Worm (Caenorhabditis elegans): ENCODE data around the gene ceh-58.
A peak's percentile ranks its signal among the peaks of the same experiment; 100 is the strongest.

ceh-58 gene

DNA sequence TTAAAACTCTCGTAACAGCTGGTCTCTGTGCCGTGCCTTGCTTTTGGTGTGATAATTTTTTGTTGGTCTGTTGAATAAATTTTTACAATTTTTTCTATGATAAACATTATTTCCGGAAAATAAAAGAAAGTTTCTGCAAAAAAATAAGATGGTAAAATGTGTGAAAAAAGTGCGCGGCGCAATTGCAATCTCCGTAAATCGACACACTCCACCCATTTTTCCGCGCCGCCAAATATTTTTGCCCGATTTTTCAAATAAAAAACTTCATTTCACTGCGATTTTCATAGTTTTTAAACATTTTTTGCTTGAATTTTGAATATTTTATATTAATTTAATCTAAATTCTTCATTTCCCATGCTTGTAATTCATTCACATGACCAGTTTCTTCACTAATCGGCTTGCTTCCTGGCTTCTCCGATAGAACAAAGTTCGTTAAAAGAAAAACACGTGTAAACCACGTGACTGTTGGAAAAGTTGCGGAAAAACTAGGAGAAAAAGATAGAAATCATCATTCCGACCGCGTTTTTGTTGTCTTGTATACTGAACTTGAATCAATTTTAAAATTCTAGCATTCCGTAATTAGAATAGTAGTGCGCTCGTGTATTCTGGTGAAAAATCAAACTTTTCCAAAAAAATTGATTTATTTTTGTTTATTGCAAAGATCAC, 18.8 kb upstream of the ceh-58 start (continued):
- TF ChIP-seq hsf-1 (GFP tag; IDR thresholded peaks at IDR 0.05) (no peak), F10E7.11 (tag; optimal IDR thresholded peaks at IDR 0.05) (no peak), ztf-25 (GFP tag; IDR thresholded peaks at IDR 0.05) (no peak), F33H1.4 (GFP tag; IDR thresholded peaks at IDR 0.05) (peak; percentile 51), F37B4.10 (GFP tag; IDR thresholded peaks at IDR 0.05) (no peak), cebp-1 (GFP tag; IDR thresholded peaks at IDR 0.05) (no peak), cebp-1 (tag; optimal IDR thresholded peaks at IDR 0.05) (peak; percentile 68), D2030.7 (GFP tag; IDR thresholded peaks at IDR 0.05) (peak; percentile 56), ama-1 (optimal IDR thresholded peaks at IDR 0.05) (peak; percentile 44), ama-1 (GFP tag; optimal IDR thresholded peaks at IDR 0.05) (peak in 1 of 2 experiments; percentile 16), dpl-1 (GFP tag; optimal IDR thresholded peaks at IDR 0.05) (peak; percentile 22), repo-1 (tag; optimal IDR thresholded peaks at IDR 0.05) (peak; percentile 56), hrde-1 (tag; optimal IDR thresholded peaks at IDR 0.05; ENCODE audit: borderline replicate concordance) (no peak), B0261.1 (tag; optimal IDR thresholded peaks at IDR 0.05) (no peak), ceh-91 (GFP tag; IDR thresholded peaks at IDR 0.05) (no peak), lsy-27 (tag; optimal IDR thresholded peaks at IDR 0.05; ENCODE audit: borderline replicate concordance, insufficient read depth) (no peak), snpc-3.4 (tag; optimal IDR thresholded peaks at IDR 0.05) (peak; percentile 36), attf-5 (GFP tag; optimal IDR thresholded peaks at IDR 0.05) (peak; percentile 82), F39B2.1 (GFP tag; IDR thresholded peaks at IDR 0.05) (no peak), lin-54 (GFP tag; optimal IDR thresholded peaks at IDR 0.05) (peak; percentile 62), unc-130 (GFP tag; optimal IDR thresholded peaks at IDR 0.05) (no peak), bed-2 (GFP tag; IDR thresholded peaks at IDR 0.05) (no peak), egl-18 (GFP tag; IDR thresholded peaks at IDR 0.05) (no peak), ceh-100 (GFP tag; IDR thresholded peaks at IDR 0.05) (peak; percentile 74), zfh-2 (GFP tag; conservative IDR thresholded peaks at IDR 0.05) (no peak), F22D6.2 (tag; optimal IDR thresholded peaks at IDR 0.05) (no peak)

DNA sequence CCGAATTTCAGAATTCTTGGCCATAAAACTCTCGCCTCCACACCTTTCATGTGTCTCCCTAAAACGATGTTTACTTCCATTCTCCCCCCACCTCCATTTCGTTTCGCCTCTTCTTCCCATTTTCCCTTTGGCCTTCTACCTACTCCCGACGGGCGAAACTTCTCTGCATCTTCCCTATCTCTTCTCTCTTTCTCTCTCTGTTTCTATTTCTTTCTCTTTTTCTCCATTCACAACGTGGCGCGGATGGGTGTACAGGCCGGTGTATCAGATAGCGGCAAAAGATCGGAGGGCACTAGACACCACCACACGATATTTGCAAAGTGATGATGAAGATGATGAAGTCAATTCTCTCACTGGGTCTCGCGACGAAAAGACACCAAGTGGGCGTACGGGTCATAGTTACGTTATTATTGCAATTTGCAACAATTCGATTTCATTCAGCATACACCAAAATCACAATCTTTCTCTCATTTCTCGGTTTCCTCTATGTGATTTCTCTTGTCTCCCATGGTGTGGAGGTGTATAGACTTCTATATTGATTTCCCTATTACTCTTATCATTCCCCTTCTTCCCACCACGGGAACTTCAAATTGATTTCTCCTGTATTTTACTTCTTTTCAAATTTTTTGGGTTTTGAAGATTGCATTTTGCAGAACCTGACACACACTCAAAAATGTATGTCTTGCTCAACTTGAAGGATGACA, 15.4 kb upstream of the ceh-58 start, which contains the start of gene ztf-27:
ztf-27 (plus strand) TSS at position 654 of the 704 bp plus-strand sequence.
- TF ChIP-seq zfh-2 (GFP tag; conservative IDR thresholded peaks at IDR 0.05) (peak; percentile 54; the same call in 1 of the 2 replicates), ztf-18 (tag; optimal IDR thresholded peaks at IDR 0.05) (no peak), nhr-80 (tag; optimal IDR thresholded peaks at IDR 0.05) (peak; percentile 32), cebp-1 (GFP tag; IDR thresholded peaks at IDR 0.05) (no peak), cebp-1 (tag; optimal IDR thresholded peaks at IDR 0.05) (peak; percentile 25), F57A8.1 (GFP tag; optimal IDR thresholded peaks at IDR 0.05) (no peak), hsf-1 (GFP tag; IDR thresholded peaks at IDR 0.05) (no peak)

DNA sequence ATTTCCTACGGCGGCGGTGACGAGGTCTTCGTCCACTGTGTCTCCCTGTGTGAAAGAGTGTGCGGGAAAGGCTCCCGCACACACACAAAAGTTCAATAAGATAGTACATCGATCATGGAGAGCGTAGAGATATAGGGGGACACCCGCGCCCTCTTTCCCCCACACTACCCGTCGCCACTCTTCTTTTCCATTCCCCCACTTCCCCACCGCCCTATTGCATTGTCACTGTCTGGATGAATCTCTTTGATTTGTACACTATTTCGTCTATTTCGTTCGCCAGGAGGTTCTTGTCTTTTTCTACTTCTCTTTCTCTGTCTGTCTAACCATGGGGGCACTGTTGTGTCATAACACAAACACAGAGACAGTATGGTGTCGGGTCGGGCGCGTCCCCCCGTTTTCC, 12.8 kb upstream of the ceh-58 start:
- TF ChIP-seq madf-6 (GFP tag; IDR thresholded peaks at IDR 0.05) (no peak), ekl-4 (GFP tag; IDR thresholded peaks at IDR 0.05) (no peak), lag-1 (GFP tag; IDR thresholded peaks at IDR 0.05) (no peak), nfya-1 (tag; optimal IDR thresholded peaks at IDR 0.05; ENCODE audit: borderline replicate concordance, insufficient read depth) (no peak), die-1 (tag; optimal IDR thresholded peaks at IDR 0.05) (no peak), aptf-3 (GFP tag; IDR thresholded peaks at IDR 0.05) (no peak), attf-3 (GFP tag; conservative IDR thresholded peaks at IDR 0.05) (no peak), snpc-3.4 (tag; optimal IDR thresholded peaks at IDR 0.05) (no peak), bed-2 (GFP tag; IDR thresholded peaks at IDR 0.05) (no peak), F52B5.7 (tag; optimal IDR thresholded peaks at IDR 0.05) (no peak), K11D2.4 (GFP tag; IDR thresholded peaks at IDR 0.05) (peak; percentile 41; the same call in 1 of the 2 replicates), F57C9.4 (tag; optimal IDR thresholded peaks at IDR 0.05) (no peak), lin-40 (tag; optimal IDR thresholded peaks at IDR 0.05) (peak; percentile 30), T07F8.4 (tag; optimal IDR thresholded peaks at IDR 0.05) (no peak), ets-4 (GFP tag; optimal IDR thresholded peaks at IDR 0.05) (no peak), F39B2.1 (GFP tag; IDR thresholded peaks at IDR 0.05) (no peak), tbx-9 (tag; optimal IDR thresholded peaks at IDR 0.05; ENCODE audit: borderline replicate concordance) (no peak), nhr-120 (GFP tag; IDR thresholded peaks at IDR 0.05) (no peak), efl-1 (GFP tag; optimal IDR thresholded peaks at IDR 0.05) (no peak), dpl-1 (GFP tag; optimal IDR thresholded peaks at IDR 0.05) (no peak)

Data from whole organism, young adult.